Worm (Caenorhabditis elegans) whole organism, midembryonic: Measurements from ENCODE around the gene str-25.

ENCODE experiments used
- T22C8.4 ChIP-seq: fragments of 200-800 bp; sonication (Bioruptor generic); IDR thresholded peaks from 2 replicates; pipeline ENCODE4 v1.3.6; 2022; ENCODE audit warnings: missing genetic modification characterization, missing compliant biosample characterization
- flt-1 ChIP-seq: fragments of 200-800 bp; sonication (Bioruptor generic); IDR thresholded peaks from 2 replicates; pipeline ENCODE4 v1.3.6; 2022; ENCODE audit warnings: missing genetic modification characterization, missing compliant biosample characterization
- tab-1 ChIP-seq: fragments of 200-800 bp; sonication (Bioruptor generic); IDR thresholded peaks from 2 replicates; pipeline ENCODE4 v1.3.6; 2022; ENCODE audit warnings: missing genetic modification characterization, missing compliant biosample characterization
- ztf-29 ChIP-seq: fragments of 200-800 bp; sonication (Bioruptor generic); IDR thresholded peaks from 2 replicates; pipeline ENCODE4 v1.3.6; 2022; ENCODE audit warnings: missing genetic modification reagents, missing genetic modification characterization, missing compliant biosample characterization

DNA sequence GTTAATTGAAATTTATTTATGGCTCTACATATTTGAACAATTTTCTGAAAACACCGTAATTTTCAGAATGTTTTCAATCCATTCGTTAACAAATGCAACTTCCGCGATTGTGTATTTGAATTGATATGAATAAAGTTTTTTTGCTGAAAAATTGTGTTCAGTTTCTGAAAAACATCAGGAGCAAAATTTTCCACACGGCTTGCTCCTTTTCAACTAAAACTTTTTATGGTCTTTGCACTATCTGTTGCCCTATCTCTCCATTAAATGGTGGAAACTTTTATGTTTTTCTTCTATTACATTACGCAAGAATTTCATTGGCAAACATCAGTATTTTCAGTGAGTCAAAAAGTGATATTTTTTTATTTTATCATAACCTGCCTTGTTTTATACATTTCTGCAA lies 33.3 kb downstream of the str-25 start, which contains the start of gene F10A3.4:
- TF ChIP-seq T22C8.4 (GFP tag; lab: Robert Waterston, UW), result no peak
- TF ChIP-seq ztf-29, result no peak
- TF ChIP-seq flt-1 (GFP tag; lab: Robert Waterston, UW), result no peak
- no peak for TF ChIP-seq tab-1
